Worm (Caenorhabditis elegans) whole organism, young adult: Measurements from ENCODE around the gene C50C3.1.

Experiments used
- D2030.7 ChIP-seq: fragments of 200-800 bp; sonication (Bioruptor generic); IDR thresholded peaks from 2 replicates; pipeline ENCODE4 v1.3.6; 2022; ENCODE audit warnings: missing genetic modification reagents, missing genetic modification characterization, missing compliant biosample characterization
- F33H1.4 ChIP-seq: fragments of 200-800 bp; sonication (Bioruptor generic); IDR thresholded peaks from 2 replicates; pipeline ENCODE4 v1.3.6; 2022; ENCODE audit warnings: missing genetic modification reagents, missing genetic modification characterization, missing compliant biosample characterization
- F52B5.7 ChIP-seq: sonication (generic microtip); optimal IDR thresholded peaks from 2 replicates; lab custom pipeline; 2016; ENCODE audit warnings: mild to moderate bottlenecking, missing genetic modification characterization, missing compliant biosample characterization
- F55B11.4 ChIP-seq: sonication (generic microtip); optimal IDR thresholded peaks from 2 replicates; lab custom pipeline; 2016; ENCODE audit warnings: missing compliant biosample characterization, missing genetic modification characterization, borderline replicate concordance; ENCODE audit not compliant: insufficient read depth
- F57A8.1 ChIP-seq: fragments of 200-800 bp; sonication (Bioruptor generic); optimal IDR thresholded peaks from 2 replicates; lab custom pipeline; 2018; ENCODE audit warnings: mild to moderate bottlenecking, missing genetic modification characterization, moderate library complexity, missing compliant biosample characterization
- T26A5.8 ChIP-seq: sonication (generic microtip); optimal IDR thresholded peaks from 2 replicates; lab custom pipeline; 2016; ENCODE audit warnings: missing genetic modification characterization, missing compliant biosample characterization
- Y67H2A.10 ChIP-seq: fragments of 200-800 bp; sonication (Bioruptor generic); conservative IDR thresholded peaks from 2 replicates; pipeline ENCODE4 v1.3.6; 2022; ENCODE audit warnings: missing genetic modification reagents, missing genetic modification characterization, missing compliant biosample characterization
- ama-1 ChIP-seq, 3 experiments: fragments of 150-350 bp in 1 of 3; sonication (generic microtip) in 2 of 3; optimal IDR thresholded peaks; 2 replicates each; lab custom pipeline; 2014 to 2018; ENCODE audit warnings: missing biosample characterization in 2 of 3, missing genetic modification characterization in 2 of 3, missing genetic modification reagents in 2 of 3
- cebp-1 ChIP-seq, 2 experiments: fragments of 200-800 bp in 1 of 2; sonication (Bioruptor generic) in 1 of 2; sonication (generic microtip) in 1 of 2; IDR thresholded peaks in 1 of 2; optimal IDR thresholded peaks in 1 of 2; 2 replicates each; pipeline versions ENCODE4 v1.3.6 to Lab custom; 2017 to 2022; ENCODE audit warnings: missing compliant biosample characterization in 2 of 2, missing genetic modification characterization in 2 of 2, mild to moderate bottlenecking in 1 of 2, missing genetic modification reagents in 1 of 2, moderate library complexity in 1 of 2
- ceh-27 ChIP-seq: fragments of 200-800 bp; sonication (Bioruptor generic); optimal IDR thresholded peaks from 2 replicates; lab custom pipeline; 2018; ENCODE audit warnings: mild to moderate bottlenecking, missing genetic modification characterization, moderate library complexity, missing compliant biosample characterization
- ceh-58 ChIP-seq: fragments of 200-800 bp; sonication (Bioruptor generic); IDR thresholded peaks from 2 replicates; pipeline ENCODE4 v1.3.6; 2022; ENCODE audit warnings: missing genetic modification characterization, missing compliant biosample characterization
- ceh-79 ChIP-seq: sonication (generic microtip); optimal IDR thresholded peaks from 2 replicates; lab custom pipeline; 2017; ENCODE audit warnings: mild to moderate bottlenecking, missing genetic modification characterization, missing compliant biosample characterization
- chd-7 ChIP-seq: sonication (generic microtip); optimal IDR thresholded peaks from 2 replicates; lab custom pipeline; 2016; ENCODE audit warnings: mild to moderate bottlenecking, missing genetic modification characterization, moderate library complexity, missing compliant biosample characterization
- let-526 ChIP-seq: fragments of 200-800 bp; sonication (Bioruptor generic); IDR thresholded peaks from 2 replicates; pipeline ENCODE4 v1.3.6; 2022; ENCODE audit warnings: missing genetic modification reagents, missing genetic modification characterization, missing compliant biosample characterization
- let-607 ChIP-seq, 2 experiments: fragments of 200-800 bp in 1 of 2; sonication (Bioruptor generic) in 1 of 2; sonication (generic microtip) in 1 of 2; optimal IDR thresholded peaks; 2 replicates each; lab custom pipeline; 2016 to 2018; ENCODE audit warnings: mild to moderate bottlenecking in 2 of 2, missing compliant biosample characterization in 2 of 2, missing genetic modification characterization in 2 of 2, moderate library complexity in 2 of 2, missing genotype in 1 of 2
- madf-8 ChIP-seq: fragments of 200-800 bp; sonication (Bioruptor generic); conservative IDR thresholded peaks from 2 replicates; pipeline ENCODE4 v1.3.6; 2022; ENCODE audit warnings: missing genetic modification reagents, missing genetic modification characterization, missing compliant biosample characterization
- mxl-1 ChIP-seq: sonication (generic microtip); optimal IDR thresholded peaks from 2 replicates; lab custom pipeline; 2016; ENCODE audit warnings: missing genetic modification characterization, missing compliant biosample characterization
- nfyb-1 ChIP-seq: fragments of 200-800 bp; sonication (Bioruptor generic); IDR thresholded peaks from 2 replicates; pipeline ENCODE4 v1.3.6; 2022; ENCODE audit warnings: missing genetic modification reagents, missing genetic modification characterization, missing compliant biosample characterization
- nhr-120 ChIP-seq: fragments of 200-800 bp; sonication (Bioruptor generic); IDR thresholded peaks from 2 replicates; pipeline ENCODE4 v1.3.6; 2022; ENCODE audit warnings: missing genetic modification characterization, missing compliant biosample characterization
- nhr-179 ChIP-seq: sonication (generic microtip); optimal IDR thresholded peaks from 2 replicates; lab custom pipeline; 2016; ENCODE audit warnings: mild to moderate bottlenecking, missing genetic modification characterization, missing compliant biosample characterization
- pbrm-1 ChIP-seq: fragments of 200-800 bp; sonication (Bioruptor generic); IDR thresholded peaks from 2 replicates; pipeline ENCODE4 v1.3.6; 2022; ENCODE audit warnings: missing genetic modification reagents, missing genetic modification characterization, missing compliant biosample characterization
- pha-4 ChIP-seq: fragments of 150-350 bp; sonication (generic microtip); optimal IDR thresholded peaks from 2 replicates; lab custom pipeline; 2014; ENCODE audit warnings: missing biosample characterization, missing genetic modification reagents, missing genetic modification characterization
- sdz-38 ChIP-seq: sonication (generic microtip); optimal IDR thresholded peaks from 2 replicates; lab custom pipeline; 2016; ENCODE audit warnings: missing genotype, missing genetic modification characterization, missing compliant biosample characterization
- snpc-1.3 ChIP-seq: sonication (generic microtip); optimal IDR thresholded peaks from 2 replicates; lab custom pipeline; 2017; ENCODE audit warnings: missing genetic modification characterization, mild to moderate bottlenecking, missing compliant biosample characterization, antibody characterized with exemption, moderate library complexity, missing genotype, missing genetic modification reagents; ENCODE audit not compliant: insufficient read depth
- tbx-9 ChIP-seq: sonication (generic microtip); optimal IDR thresholded peaks from 2 replicates; lab custom pipeline; 2016; ENCODE audit warnings: borderline replicate concordance, missing genetic modification characterization, inconsistent platforms, missing compliant biosample characterization
- tlf-1 ChIP-seq: fragments of 200-800 bp; sonication (Bioruptor generic); optimal IDR thresholded peaks from 2 replicates; lab custom pipeline; 2018; ENCODE audit warnings: mild to moderate bottlenecking, missing genetic modification characterization, missing compliant biosample characterization
- xnd-1 ChIP-seq: sonication (generic microtip); optimal IDR thresholded peaks from 2 replicates; lab custom pipeline; 2016; ENCODE audit warnings: missing genotype, missing genetic modification reagents, missing genetic modification characterization, missing compliant biosample characterization
- ztf-25 ChIP-seq: fragments of 200-800 bp; sonication (Bioruptor generic); IDR thresholded peaks from 2 replicates; pipeline ENCODE4 v1.3.6; 2022; ENCODE audit warnings: missing genetic modification reagents, missing genetic modification characterization, missing compliant biosample characterization
- ztf-6 ChIP-seq: fragments of 200-800 bp; sonication (Bioruptor generic); IDR thresholded peaks from 2 replicates; pipeline ENCODE4 v1.3.6; 2022; ENCODE audit warnings: missing genetic modification reagents, missing genetic modification characterization, missing compliant biosample characterization

Gene C50C3.1

ce11 chrIII:8227511-8227910 is 35.7 kb downstream of the C50C3.1 start, which contains the start of gene fbxl-1 (continued):
- TF ChIP-seq F52B5.7: no peak
- no peak for TF ChIP-seq ama-1 (optimal IDR thresholded peaks at IDR 0.05; lab: Kevin White, UChicago)
- no peak for TF ChIP-seq ama-1 (GFP tag; optimal IDR thresholded peaks at IDR 0.05; lab: Kevin White, UChicago)
- TF ChIP-seq F55B11.4 (tag; lab: Kevin White, UChicago): no peak

DNA sequence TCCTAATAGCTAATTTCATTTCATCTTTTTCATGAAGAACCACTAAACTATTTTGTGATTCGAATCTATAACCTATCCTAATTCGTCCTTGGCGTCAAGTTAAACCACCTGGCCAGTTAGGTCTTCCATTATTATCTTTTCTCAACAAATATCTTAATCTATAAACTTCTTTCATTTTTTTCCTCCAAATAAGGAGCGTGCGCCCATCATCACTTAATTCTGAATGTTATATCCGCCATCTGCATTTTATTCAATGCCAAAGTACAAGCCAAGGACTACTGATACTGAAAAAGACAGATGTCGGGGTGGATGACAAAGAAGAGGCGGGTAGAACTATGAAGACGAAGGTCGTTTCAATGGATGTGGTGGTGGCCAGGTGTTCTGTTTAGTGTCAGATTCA is 37.1 kb downstream of the C50C3.1 start:
- no peak for TF ChIP-seq ceh-27 (GFP tag; lab: Kevin White, UChicago)
- 0 out of 2 replicates have a peak, but pooled peaks have one; percentile 8 for TF ChIP-seq pbrm-1 (GFP tag; lab: Robert Waterston, UW)

- 0 out of 2 replicates have a peak, but pooled peaks have one; percentile 65 for TF ChIP-seq ceh-58 (GFP tag; lab: Robert Waterston, UW)
- no peak for TF ChIP-seq F33H1.4 (GFP tag; lab: Robert Waterston, UW)
Observed at ce11 chrIII:8229480-8229879, 37.7 kb downstream of the C50C3.1 start.

ce11 chrIII:8232634-8233033 is 40.8 kb downstream of the C50C3.1 start, which contains the start of gene henn-1:
Gene henn-1, plus strand, starts transcription at chrIII:8232651.
- no peak for TF ChIP-seq snpc-1.3 (tag; lab: Kevin White, UChicago)
- TF ChIP-seq cebp-1 (GFP tag; IDR thresholded peaks at IDR 0.05; lab: Robert Waterston, UW): peak; percentile 48; the same call in 1 of the 2 replicates
- peak; percentile 50 for TF ChIP-seq cebp-1 (tag; optimal IDR thresholded peaks at IDR 0.05; lab: Kevin White, UChicago)
- TF ChIP-seq T26A5.8 (tag; lab: Kevin White, UChicago): no peak
- no peak for TF ChIP-seq F57A8.1 (GFP tag; lab: Kevin White, UChicago)
- peak; percentile 56 for TF ChIP-seq ama-1 (optimal IDR thresholded peaks at IDR 0.05; lab: Kevin White, UChicago)
- TF ChIP-seq ama-1 (GFP tag; optimal IDR thresholded peaks at IDR 0.05; lab: Kevin White, UChicago): no peak
- TF ChIP-seq nfyb-1 (GFP tag; lab: Robert Waterston, UW): 0 out of 2 replicates have a peak, but pooled peaks have one; percentile 47

DNA sequence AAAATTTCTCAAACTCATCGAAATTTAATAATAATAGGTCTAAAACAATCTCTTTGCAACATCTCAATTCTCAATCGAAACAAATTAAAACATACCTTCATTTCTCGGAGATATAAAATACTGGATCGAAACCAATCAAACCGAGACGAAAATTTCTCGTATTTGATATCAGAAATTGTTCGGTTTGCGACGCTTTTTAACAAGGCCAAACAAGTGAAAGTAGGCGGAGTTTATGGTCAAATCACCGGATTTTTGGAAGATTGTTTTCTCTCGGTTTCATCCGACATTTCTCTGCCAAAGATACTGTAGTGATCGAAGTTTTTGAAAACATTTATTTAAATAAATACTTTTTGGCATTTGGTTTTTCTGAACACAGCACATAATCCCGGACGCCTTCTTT is 43.6 kb downstream of the C50C3.1 start, which contains the start of gene C02F5.14:
Gene C02F5.14, minus strand, starts transcription at position 157 of the 400 bp plus-strand sequence.
- TF ChIP-seq ztf-25 (GFP tag; lab: Robert Waterston, UW): no peak
- TF ChIP-seq let-607 (tag; optimal IDR thresholded peaks at IDR 0.05; lab: Kevin White, UChicago): no peak
- no peak for TF ChIP-seq F57A8.1 (GFP tag; lab: Kevin White, UChicago)
- TF ChIP-seq cebp-1 (GFP tag; IDR thresholded peaks at IDR 0.05; lab: Robert Waterston, UW): no peak
- no peak for TF ChIP-seq cebp-1 (tag; optimal IDR thresholded peaks at IDR 0.05; lab: Kevin White, UChicago)
- no peak for TF ChIP-seq nhr-120
- no peak for TF ChIP-seq tlf-1 (GFP tag; lab: Kevin White, UChicago)
- TF ChIP-seq ztf-6 (GFP tag; lab: Robert Waterston, UW): no peak

DNA sequence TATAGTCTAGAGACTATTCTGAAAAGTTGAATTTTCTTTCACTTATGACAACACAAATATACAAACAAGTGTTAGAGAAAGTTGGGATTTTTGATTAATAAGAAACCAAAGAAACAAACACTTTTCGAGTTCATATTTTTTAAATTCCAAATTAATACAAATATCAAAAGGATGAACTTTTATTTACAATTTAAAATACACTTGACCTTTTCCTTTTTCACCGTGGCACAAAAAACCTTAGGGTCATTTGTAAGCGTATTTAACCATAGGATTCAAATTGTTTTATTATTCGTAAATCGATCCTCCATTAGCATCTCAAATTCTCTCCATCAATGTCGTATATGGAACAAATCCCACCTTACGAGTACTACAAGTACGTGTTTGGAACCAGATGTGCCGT is 44.1 kb downstream of the C50C3.1 start, which contains the start of gene C02F5.5:
Gene C02F5.5, plus strand, starts transcription at position 301 of the 400 bp plus-strand sequence.
- TF ChIP-seq F33H1.4 (GFP tag; lab: Robert Waterston, UW): no peak
- no peak for TF ChIP-seq xnd-1 (tag; lab: Kevin White, UChicago)
- TF ChIP-seq chd-7 (tag; lab: Kevin White, UChicago): no peak
- TF ChIP-seq D2030.7 (GFP tag; lab: Robert Waterston, UW): no peak
- TF ChIP-seq ceh-79: no peak
- no peak for TF ChIP-seq let-526 (GFP tag; lab: Robert Waterston, UW)
- TF ChIP-seq tbx-9 (tag; lab: Kevin White, UChicago): no peak
- no peak for TF ChIP-seq ama-1 (optimal IDR thresholded peaks at IDR 0.05; lab: Kevin White, UChicago)
- TF ChIP-seq ama-1 (GFP tag; optimal IDR thresholded peaks at IDR 0.05; lab: Kevin White, UChicago): no peak
- no peak for TF ChIP-seq Y67H2A.10 (GFP tag; lab: Robert Waterston, UW)
- TF ChIP-seq sdz-38 (tag; lab: Kevin White, UChicago): no peak
- TF ChIP-seq mxl-1 (tag; lab: Kevin White, UChicago): no peak
- no peak for TF ChIP-seq madf-8 (GFP tag; lab: Robert Waterston, UW)
- TF ChIP-seq pha-4: no peak
- no peak for TF ChIP-seq nhr-179 (tag; lab: Kevin White, UChicago)
